Worm (Caenorhabditis elegans): Measurements from ENCODE around the gene C29G2.3.
"Not testable (repeated sequence)": the region's sequence is repeated elsewhere in the genome, so short reads cannot be mapped to it uniquely, and the experiment has no call there.

ce11 chrV:2536309-2536708, 44.4 kb upstream of the C29G2.3 start, which contains the start of gene Y45G12C.10:
- not testable (repeated sequence) for TF ChIP-seq pha-4 (tag; optimal IDR thresholded peaks at IDR 0.05); nhr-80 (tag; optimal IDR thresholded peaks at IDR 0.05); lsy-27 (tag; optimal IDR thresholded peaks at IDR 0.05; ENCODE audit: borderline replicate concordance, insufficient read depth); madf-8 (GFP tag; conservative IDR thresholded peaks at IDR 0.05); lin-26 (GFP tag; IDR thresholded peaks at IDR 0.05); mcd-1 (GFP tag; IDR thresholded peaks at IDR 0.05); tbx-9 (tag; optimal IDR thresholded peaks at IDR 0.05; ENCODE audit: borderline replicate concordance)
